Worm (Caenorhabditis elegans) whole organism, L1 larva: ENCODE measurements around the gene T24C12.4.

ENCODE experiments used
- C04F5.9 ChIP-seq: sonication (generic microtip); optimal IDR thresholded peaks from 2 replicates; lab custom pipeline; 2016; ENCODE audit warnings: missing genetic modification characterization, missing compliant biosample characterization
- C16A3.4 ChIP-seq: fragments of 150-350 bp; optimal IDR thresholded peaks from 2 replicates; lab custom pipeline; 2014; ENCODE audit warnings: missing biosample characterization, missing genetic modification characterization
- C34B4.2 ChIP-seq: sonication (generic microtip); optimal IDR thresholded peaks from 2 replicates; lab custom pipeline; 2017; ENCODE audit warnings: mild to moderate bottlenecking, missing genetic modification characterization, missing compliant biosample characterization
- ama-1 ChIP-seq: fragments of 150-350 bp; optimal IDR thresholded peaks from 2 replicates; lab custom pipeline; 2014
- ceh-8 ChIP-seq: fragments of 200-800 bp; sonication (Bioruptor generic); optimal IDR thresholded peaks from 2 replicates; lab custom pipeline; 2018; ENCODE audit warnings: mild to moderate bottlenecking, missing genetic modification characterization, moderate library complexity, missing compliant biosample characterization
- ceh-82 ChIP-seq, 3 experiments: fragments of 150-350 bp in 1 of 3; sonication (generic microtip) in 2 of 3; optimal IDR thresholded peaks; 2 replicates each; lab custom pipeline; 2014 to 2017; ENCODE audit warnings: missing biosample characterization in 3 of 3, missing genetic modification characterization in 3 of 3
- ceh-90 ChIP-seq: sonication (generic microtip); optimal IDR thresholded peaks from 2 replicates; lab custom pipeline; 2016; ENCODE audit warnings: missing genetic modification characterization, missing compliant biosample characterization
- dpl-1 ChIP-seq, 3 experiments: fragments of 150-350 bp in 2 of 3; sonication (generic microtip) in 1 of 3; optimal IDR thresholded peaks; 2 replicates each; lab custom pipeline; 2014 to 2017; ENCODE audit warnings: missing biosample characterization in 3 of 3, missing genetic modification characterization in 3 of 3, missing genetic modification reagents in 3 of 3
- efl-1 ChIP-seq, 4 experiments: fragments of 150-350 bp; optimal IDR thresholded peaks in 3 of 4; peaks in 1 of 4; 1 replicate in 1 of 4; 2 replicates in 3 of 4; lab custom pipeline; 2014; ENCODE audit warnings: missing biosample characterization in 2 of 4, missing genetic modification characterization in 2 of 4, missing genetic modification reagents in 2 of 4
- egl-13 ChIP-seq: sonication (generic microtip); optimal IDR thresholded peaks from 2 replicates; lab custom pipeline; 2016; ENCODE audit warnings: missing genotype, missing genetic modification reagents, missing genetic modification characterization, missing compliant biosample characterization
- egl-27 ChIP-seq, 2 experiments: fragments of 150-350 bp in 1 of 2; sonication (generic microtip); optimal IDR thresholded peaks; 3 replicates each; lab custom pipeline; 2017 to 2018; ENCODE audit warnings: missing biosample characterization in 2 of 2, missing genetic modification characterization in 2 of 2, missing genetic modification reagents in 2 of 2
- elt-2 ChIP-seq: sonication (generic microtip); optimal IDR thresholded peaks from 2 replicates; lab custom pipeline; 2016; ENCODE audit warnings: missing genetic modification characterization, mild to moderate bottlenecking, inconsistent platforms, missing compliant biosample characterization, missing genetic modification reagents
- fkh-4 ChIP-seq: sonication (generic microtip); optimal IDR thresholded peaks from 2 replicates; lab custom pipeline; 2016; ENCODE audit warnings: missing compliant biosample characterization, missing genetic modification characterization, borderline replicate concordance
- hlh-17 ChIP-seq: fragments of 200-800 bp; sonication (Bioruptor generic); optimal IDR thresholded peaks from 2 replicates; lab custom pipeline; 2018; ENCODE audit warnings: missing genetic modification characterization, mild to moderate bottlenecking, missing compliant biosample characterization, moderate library complexity, borderline replicate concordance
- irx-1 ChIP-seq: sonication (generic microtip); optimal IDR thresholded peaks from 2 replicates; lab custom pipeline; 2016; ENCODE audit warnings: missing genetic modification characterization, missing compliant biosample characterization
- isw-1 ChIP-seq: fragments of 200-800 bp; sonication (Bioruptor generic); IDR thresholded peaks from 2 replicates; pipeline ENCODE4 v1.3.6; 2022; ENCODE audit warnings: missing genetic modification characterization, missing compliant biosample characterization
- lin-15B ChIP-seq: fragments of 150-350 bp; sonication (generic microtip); optimal IDR thresholded peaks from 3 replicates; lab custom pipeline; 2014; ENCODE audit warnings: missing biosample characterization, missing genetic modification characterization
- lin-35 ChIP-seq, 2 experiments: fragments of 150-350 bp; optimal IDR thresholded peaks; 2 replicates each; lab custom pipeline; 2014; ENCODE audit warnings: missing biosample characterization in 2 of 2, missing genetic modification characterization in 2 of 2, missing genetic modification reagents in 2 of 2
- lin-39 ChIP-seq: fragments of 150-350 bp; optimal IDR thresholded peaks from 2 replicates; lab custom pipeline; 2014; ENCODE audit warnings: missing biosample characterization, missing genetic modification reagents, missing genetic modification characterization
- mab-9 ChIP-seq: fragments of 200-800 bp; sonication (Bioruptor generic); IDR thresholded peaks from 2 replicates; pipeline ENCODE4 v1.3.6; 2022; ENCODE audit warnings: missing genetic modification reagents, missing genetic modification characterization, missing compliant biosample characterization
- mep-1 ChIP-seq: fragments of 150-350 bp; optimal IDR thresholded peaks from 2 replicates; lab custom pipeline; 2014; ENCODE audit warnings: missing biosample characterization, missing genetic modification characterization
- nhr-11 ChIP-seq: fragments of 150-350 bp; optimal IDR thresholded peaks from 2 replicates; lab custom pipeline; 2014; ENCODE audit warnings: missing biosample characterization, missing genetic modification characterization
- nhr-12 ChIP-seq: sonication (generic microtip); optimal IDR thresholded peaks from 2 replicates; lab custom pipeline; 2017; ENCODE audit warnings: missing biosample characterization, missing genetic modification characterization
- nhr-19 ChIP-seq: fragments of 200-800 bp; sonication (Bioruptor generic); conservative IDR thresholded peaks from 2 replicates; pipeline ENCODE4 v1.3.6; 2022; ENCODE audit warnings: missing genetic modification characterization, missing compliant biosample characterization
- nhr-28 ChIP-seq: fragments of 150-350 bp; optimal IDR thresholded peaks from 2 replicates; lab custom pipeline; 2014; ENCODE audit warnings: missing biosample characterization, missing genetic modification characterization
- nhr-76 ChIP-seq: sonication (generic microtip); optimal IDR thresholded peaks from 2 replicates; lab custom pipeline; 2017; ENCODE audit warnings: missing biosample characterization, missing genetic modification characterization
- nhr-77 ChIP-seq: fragments of 150-350 bp; optimal IDR thresholded peaks from 2 replicates; lab custom pipeline; 2014; ENCODE audit warnings: missing biosample characterization, missing genetic modification characterization
- nhr-84 ChIP-seq: sonication (generic microtip); optimal IDR thresholded peaks from 2 replicates; lab custom pipeline; 2017; ENCODE audit warnings: missing biosample characterization, missing genetic modification characterization
- nhr-85 ChIP-seq: sonication (generic microtip); peaks from one replicate; lab custom pipeline; 2016; ENCODE audit warnings: missing genetic modification characterization, inconsistent platforms, missing compliant biosample characterization
- pag-3 ChIP-seq: sonication (generic microtip); optimal IDR thresholded peaks from 2 replicates; lab custom pipeline; 2017; ENCODE audit warnings: missing genetic modification characterization, mild to moderate bottlenecking, missing compliant biosample characterization, antibody characterized with exemption, borderline replicate concordance; ENCODE audit not compliant: insufficient read depth
- rnt-1 ChIP-seq: sonication (generic microtip); optimal IDR thresholded peaks from 2 replicates; lab custom pipeline; 2016; ENCODE audit warnings: mild to moderate bottlenecking, missing genetic modification characterization, moderate library complexity, missing compliant biosample characterization
- skn-1 ChIP-seq: fragments of 150-350 bp; optimal IDR thresholded peaks from 2 replicates; lab custom pipeline; 2014; ENCODE audit warnings: missing biosample characterization, missing genetic modification characterization
- snpc-4 ChIP-seq: fragments of 150-350 bp; optimal IDR thresholded peaks from 2 replicates; lab custom pipeline; 2014; ENCODE audit warnings: missing biosample characterization, missing genetic modification characterization
- snu-23 ChIP-seq: sonication (generic microtip); optimal IDR thresholded peaks from 2 replicates; lab custom pipeline; 2016; ENCODE audit warnings: missing genetic modification characterization, missing compliant biosample characterization
- sox-4 ChIP-seq: sonication (generic microtip); optimal IDR thresholded peaks from 2 replicates; lab custom pipeline; 2016; ENCODE audit warnings: missing genetic modification characterization, missing compliant biosample characterization
- sptf-1 ChIP-seq: fragments of 150-350 bp; optimal IDR thresholded peaks from 2 replicates; lab custom pipeline; 2014; ENCODE audit warnings: missing biosample characterization, missing genetic modification characterization
- sup-37 ChIP-seq: fragments of 200-800 bp; sonication (Bioruptor generic); optimal IDR thresholded peaks from 2 replicates; lab custom pipeline; 2018; ENCODE audit warnings: mild to moderate bottlenecking, missing genetic modification characterization, missing compliant biosample characterization
- tbx-2 ChIP-seq: sonication (generic microtip); optimal IDR thresholded peaks from 2 replicates; lab custom pipeline; 2016; ENCODE audit warnings: missing genetic modification characterization, missing compliant biosample characterization
- tlp-1 ChIP-seq: fragments of 150-350 bp; optimal IDR thresholded peaks from 2 replicates; lab custom pipeline; 2014; ENCODE audit warnings: missing biosample characterization, missing genetic modification characterization
- unc-130 ChIP-seq: fragments of 150-350 bp; optimal IDR thresholded peaks from 2 replicates; lab custom pipeline; 2017; ENCODE audit warnings: missing biosample characterization, missing genetic modification characterization, inconsistent platforms
- unc-86 ChIP-seq: sonication (generic microtip); optimal IDR thresholded peaks from 2 replicates; lab custom pipeline; 2016; ENCODE audit warnings: missing genetic modification characterization, missing compliant biosample characterization
- xbp-1 ChIP-seq: sonication (generic microtip); optimal IDR thresholded peaks from 2 replicates; lab custom pipeline; 2016; ENCODE audit warnings: missing genetic modification characterization, missing compliant biosample characterization
- ztf-4 ChIP-seq: fragments of 150-350 bp; optimal IDR thresholded peaks from 2 replicates; lab custom pipeline; 2014; ENCODE audit warnings: missing biosample characterization, missing genetic modification characterization

Gene T24C12.4

ce11 chrX:2176361-2176880 is 28.4 kb downstream of the T24C12.4 start, which contains the start of gene F48B9.8 (continued):
- TF ChIP-seq nhr-28 (tag; lab: Kevin White, UChicago), result no peak
- no peak for TF ChIP-seq C34B4.2 (tag; lab: Kevin White, UChicago)
- peak; percentile 34 for TF ChIP-seq tbx-2
- no peak for TF ChIP-seq unc-86
- TF ChIP-seq snpc-4 (tag; lab: Kevin White, UChicago), result no peak
- TF ChIP-seq nhr-76 (tag; lab: Kevin White, UChicago), result no peak
- TF ChIP-seq nhr-12 (tag; lab: Kevin White, UChicago), result no peak
- TF ChIP-seq sox-4 (tag; lab: Kevin White, UChicago), result no peak
- peak in 1 of 2 experiments; percentile 48 for TF ChIP-seq lin-35 (GFP tag; optimal IDR thresholded peaks at IDR 0.05; lab: Kevin White, UChicago)
- peak; percentile 31 for TF ChIP-seq rnt-1 (tag; lab: Kevin White, UChicago)
- TF ChIP-seq nhr-77 (tag; lab: Kevin White, UChicago), result no peak
- no peak for TF ChIP-seq sptf-1 (tag; lab: Kevin White, UChicago)
- no peak for TF ChIP-seq C04F5.9
- TF ChIP-seq ama-1 (lab: Kevin White, UChicago), result no peak
- TF ChIP-seq pag-3 (tag; lab: Kevin White, UChicago), result no peak
- TF ChIP-seq ceh-8 (GFP tag; lab: Kevin White, UChicago), result no peak
- TF ChIP-seq lin-15B (tag; lab: Kevin White, UChicago), result no peak
- TF ChIP-seq elt-2 (tag; lab: Kevin White, UChicago), result no peak
- no peak for TF ChIP-seq sup-37
- no peak for TF ChIP-seq irx-1 (tag; lab: Kevin White, UChicago)
- TF ChIP-seq lin-39 (tag; lab: Kevin White, UChicago), result no peak
- no peak for TF ChIP-seq nhr-11 (tag; lab: Kevin White, UChicago)
- peak; percentile 37 for TF ChIP-seq ceh-90 (tag; lab: Kevin White, UChicago)
- TF ChIP-seq snu-23 (GFP tag; lab: Kevin White, UChicago), result peak; percentile 46
- TF ChIP-seq C16A3.4 (tag; lab: Kevin White, UChicago), result peak; percentile 10
- TF ChIP-seq nhr-84 (tag; lab: Kevin White, UChicago), result no peak
- TF ChIP-seq ztf-4 (tag; lab: Kevin White, UChicago), result no peak
- TF ChIP-seq egl-13, result no peak
- TF ChIP-seq ceh-82 (tag; optimal IDR thresholded peaks at IDR 0.05; lab: Kevin White, UChicago), result peak in 1 of 3 experiments; percentile 17
- TF ChIP-seq tlp-1 (tag; lab: Kevin White, UChicago), result no peak
- no peak for TF ChIP-seq mab-9
- TF ChIP-seq fkh-4 (tag; lab: Kevin White, UChicago), result no peak

- TF ChIP-seq dpl-1 (GFP tag; optimal IDR thresholded peaks at IDR 0.05; lab: Kevin White, UChicago) (no peak), ceh-90 (tag; lab: Kevin White, UChicago) (no peak), egl-27 (tag; optimal IDR thresholded peaks at IDR 0.05; lab: Kevin White, UChicago) (no peak), lin-15B (tag; lab: Kevin White, UChicago) (no peak), unc-130 (tag; lab: Kevin White, UChicago) (no peak), xbp-1 (tag; lab: Kevin White, UChicago) (no peak), nhr-85 (no peak), isw-1 (GFP tag; lab: Robert Waterston, UW) (no peak), efl-1 (optimal IDR thresholded peaks at IDR 0.05; lab: Kevin White, UChicago) (no peak), efl-1 (GFP tag; optimal IDR thresholded peaks at IDR 0.05 in 1 of 2; lab: Kevin White, UChicago) (no peak), nhr-12 (tag; lab: Kevin White, UChicago) (no peak), egl-13 (no peak), mab-9 (no peak), skn-1 (tag; lab: Kevin White, UChicago) (no peak), C34B4.2 (tag; lab: Kevin White, UChicago) (no peak), nhr-11 (tag; lab: Kevin White, UChicago) (no peak), hlh-17 (no peak), mep-1 (tag; lab: Kevin White, UChicago) (no peak), nhr-19 (GFP tag; lab: Robert Waterston, UW) (no peak)
These were observed 40.1 kb downstream of the T24C12.4 start, which contains the start of gene F48B9.3 for ce11 chrX:2164751-2165150. Gene F48B9.3 (plus strand): TSS chrX:2165051.
